Fruit fly (Drosophila melanogaster): ENCODE data around the gene Had1.

Had1 gene

dm6 chrX:16281717-16282529, 26.5 kb downstream of the Had1 start (continued):
- TF ChIP-seq lov (optimal IDR thresholded peaks at IDR 0.05): no peak
- no peak for TF ChIP-seq lov (GFP tag; IDR thresholded peaks at IDR 0.05)
- TF ChIP-seq chinmo (GFP tag; IDR thresholded peaks at IDR 0.05; ENCODE audit: partially characterized antibody): 0 out of 4 replicates have a peak, but pooled peaks have one; percentile 53
- TF ChIP-seq CG8290 (GFP tag; optimal IDR thresholded peaks at IDR 0.05): no peak
- peak in 1 of 2 experiments; percentile 60 for TF ChIP-seq CG8290 (tag; optimal IDR thresholded peaks at IDR 0.05)
- no peak for TF ChIP-seq CG3407 (GFP tag; optimal IDR thresholded peaks at IDR 0.05)
- no peak for TF ChIP-seq CG11695 (GFP tag; IDR thresholded peaks at IDR 0.05)
- TF ChIP-seq otp (GFP tag; IDR thresholded peaks at IDR 0.05): no peak
- TF ChIP-seq Nf-YB (GFP tag; optimal IDR thresholded peaks at IDR 0.05): no peak
- no peak for TF ChIP-seq fu2 (GFP tag; optimal IDR thresholded peaks at IDR 0.05)
- peak; percentile 62 for TF ChIP-seq Hey (tag; optimal IDR thresholded peaks at IDR 0.05)
- TF ChIP-seq oc (tag; optimal IDR thresholded peaks at IDR 0.05): peak; percentile 24
- peak; percentile 15 for TF ChIP-seq Hmr (GFP tag; optimal IDR thresholded peaks at IDR 0.05)
- peak in 1 of 2 experiments; percentile 68 for TF ChIP-seq Hr78 (GFP tag; optimal IDR thresholded peaks at IDR 0.05)
- peak; percentile 93 for TF ChIP-seq crol (GFP tag; IDR thresholded peaks at IDR 0.05)
- TF ChIP-seq CG18476 (GFP tag; optimal IDR thresholded peaks at IDR 0.05): no peak
- peak; percentile 42 for TF ChIP-seq CG12769 (tag; optimal IDR thresholded peaks at IDR 0.05)
- no peak for TF ChIP-seq Kr (GFP tag; optimal IDR thresholded peaks at IDR 0.05)
- no peak for TF ChIP-seq emc (GFP tag; optimal IDR thresholded peaks at IDR 0.05)
- TF ChIP-seq CG9727 (GFP tag; optimal IDR thresholded peaks at IDR 0.05): no peak
- TF ChIP-seq org-1 (GFP tag; optimal IDR thresholded peaks at IDR 0.05): no peak
- peak; percentile 17 for TF ChIP-seq CG7745 (tag; optimal IDR thresholded peaks at IDR 0.05)
- no peak for TF ChIP-seq Tbp (GFP tag; optimal IDR thresholded peaks at IDR 0.05)
- TF ChIP-seq sob (GFP tag; IDR thresholded peaks at IDR 0.05): 0 out of 2 replicates have a peak, but pooled peaks have one; percentile 23
- TF ChIP-seq CG8281 (tag; optimal IDR thresholded peaks at IDR 0.05): no peak
- TF ChIP-seq bcd (GFP tag; optimal IDR thresholded peaks at IDR 0.05): peak; percentile 11
- no peak for TF ChIP-seq kah (GFP tag; optimal IDR thresholded peaks at IDR 0.05)
- peak; percentile 97 for TF ChIP-seq sug (tag; optimal IDR thresholded peaks at IDR 0.05)
- no peak for TF ChIP-seq ham (GFP tag; IDR thresholded peaks at IDR 0.05)
- no peak for TF ChIP-seq gsb-n (tag; optimal IDR thresholded peaks at IDR 0.05)
- TF ChIP-seq toy (GFP tag; IDR thresholded peaks at IDR 0.05): no peak
- no peak for TF ChIP-seq CG2202 (tag; optimal IDR thresholded peaks at IDR 0.05)
- TF ChIP-seq exex (tag; optimal IDR thresholded peaks at IDR 0.05): peak; percentile 88
- TF ChIP-seq Meics (GFP tag; optimal IDR thresholded peaks at IDR 0.05): peak; percentile 7
- no peak for TF ChIP-seq row (GFP tag; IDR thresholded peaks at IDR 0.05)
- TF ChIP-seq schlank (tag; optimal IDR thresholded peaks at IDR 0.05): no peak
- TF ChIP-seq CG7963 (GFP tag; IDR thresholded peaks at IDR 0.05; ENCODE audit: partially characterized antibody): no peak
- no peak for TF ChIP-seq Fer1 (GFP tag; optimal IDR thresholded peaks at IDR 0.05)
- no peak for TF ChIP-seq sr (GFP tag; IDR thresholded peaks at IDR 0.05)
- peak; percentile 47 for TF ChIP-seq lab (GFP tag; optimal IDR thresholded peaks at IDR 0.05)
- TF ChIP-seq Med (GFP tag): peak; percentile 69
- peak; percentile 26; the same call in 1 of the 2 replicates for TF ChIP-seq Bgb (GFP tag; IDR thresholded peaks at IDR 0.05; ENCODE audit: partially characterized antibody)
- TF ChIP-seq dimm (GFP tag; IDR thresholded peaks at IDR 0.05): no peak
- TF ChIP-seq CG10543 (GFP tag; optimal IDR thresholded peaks at IDR 0.05): peak; percentile 72
- TF ChIP-seq CG1603 (tag; optimal IDR thresholded peaks at IDR 0.05): no peak
- no peak for TF ChIP-seq CG10267 (tag; optimal IDR thresholded peaks at IDR 0.05)
- no peak for TF ChIP-seq Six4 (GFP tag; optimal IDR thresholded peaks at IDR 0.05)
- TF ChIP-seq GATAe (GFP tag; conservative IDR thresholded peaks at IDR 0.05): peak; percentile 31
- peak; percentile 63 for TF ChIP-seq rib (GFP tag; IDR thresholded peaks at IDR 0.05)

Measured in whole organism, embryonic.